Worm (Caenorhabditis elegans) whole organism, L4 larva: Measurements from ENCODE around the gene cnx-1.

Source experiments
- D1046.2 ChIP-seq: fragments of 200-800 bp; sonication (Bioruptor generic); IDR thresholded peaks from 2 replicates; pipeline ENCODE4 v1.3.6; 2022; ENCODE audit warnings: missing genetic modification characterization, missing compliant biosample characterization
- F10B5.3 ChIP-seq: sonication (generic microtip); optimal IDR thresholded peaks from 2 replicates; lab custom pipeline; 2016; ENCODE audit warnings: mild to moderate bottlenecking, missing genetic modification characterization, missing compliant biosample characterization
- F37D6.2 ChIP-seq: sonication (generic microtip); optimal IDR thresholded peaks from 2 replicates; lab custom pipeline; 2016; ENCODE audit warnings: mild to moderate bottlenecking, missing genetic modification characterization, missing compliant biosample characterization
- F44E2.7 ChIP-seq: fragments of 200-800 bp; sonication (Bioruptor generic); IDR thresholded peaks from 2 replicates; pipeline ENCODE4 v2.1.2; 2022; ENCODE audit warnings: missing genetic modification characterization, missing compliant biosample characterization
- F49E8.2 ChIP-seq: sonication (generic microtip); optimal IDR thresholded peaks from 2 replicates; lab custom pipeline; 2016; ENCODE audit warnings: missing compliant biosample characterization, mild to moderate bottlenecking, missing genetic modification characterization, borderline replicate concordance
- R02D3.7 ChIP-seq: fragments of 150-350 bp; sonication (generic microtip); optimal IDR thresholded peaks from 3 replicates; lab custom pipeline; 2014; ENCODE audit warnings: missing biosample characterization, missing genetic modification characterization
- T20F7.1 ChIP-seq: fragments of 200-800 bp; sonication (Bioruptor generic); optimal IDR thresholded peaks from 2 replicates; lab custom pipeline; 2018; ENCODE audit warnings: mild to moderate bottlenecking, missing genetic modification characterization, missing compliant biosample characterization
- Y105C5A.15 ChIP-seq: fragments of 200-800 bp; sonication (Bioruptor generic); IDR thresholded peaks from 2 replicates; pipeline ENCODE4 v1.3.6; 2022; ENCODE audit warnings: missing genetic modification characterization, missing compliant biosample characterization
- Y5F2A.4 ChIP-seq: fragments of 200-800 bp; sonication (Bioruptor generic); optimal IDR thresholded peaks from 2 replicates; lab custom pipeline; 2018; ENCODE audit warnings: mild to moderate bottlenecking, missing genetic modification characterization, missing compliant biosample characterization
- ZK546.5 ChIP-seq, 2 experiments: sonication (generic microtip); optimal IDR thresholded peaks; 2 replicates each; lab custom pipeline; 2017; ENCODE audit warnings: missing biosample characterization in 2 of 2, missing genetic modification characterization in 2 of 2
- aly-2 ChIP-seq: sonication (generic microtip); optimal IDR thresholded peaks from 2 replicates; lab custom pipeline; 2018; ENCODE audit warnings: missing biosample characterization, missing genetic modification characterization
- arid-1 ChIP-seq: fragments of 200-800 bp; sonication (Bioruptor generic); conservative IDR thresholded peaks from 2 replicates; pipeline ENCODE4 v1.3.6; 2022; ENCODE audit warnings: missing genetic modification reagents, missing genetic modification characterization, missing compliant biosample characterization
- attf-4 ChIP-seq: sonication (generic microtip); optimal IDR thresholded peaks from 3 replicates; lab custom pipeline; 2017; ENCODE audit warnings: missing biosample characterization, missing genetic modification characterization
- ceh-82 ChIP-seq: sonication (generic microtip); optimal IDR thresholded peaks from 2 replicates; lab custom pipeline; 2017; ENCODE audit warnings: missing biosample characterization, missing genetic modification characterization
- ctbp-1 ChIP-seq: fragments of 200-800 bp; sonication (Bioruptor generic); IDR thresholded peaks from 2 replicates; pipeline ENCODE4 v1.3.6; 2022; ENCODE audit warnings: missing genetic modification reagents, missing genetic modification characterization, missing compliant biosample characterization
- daf-12 ChIP-seq: fragments of 150-350 bp; optimal IDR thresholded peaks from 2 replicates; lab custom pipeline; 2014; ENCODE audit warnings: missing biosample characterization, missing genetic modification reagents, missing genetic modification characterization
- daf-19 ChIP-seq: fragments of 200-800 bp; sonication (Bioruptor generic); conservative IDR thresholded peaks from 2 replicates; pipeline ENCODE4 v1.3.6; 2022; ENCODE audit warnings: missing genetic modification characterization, missing compliant biosample characterization
- daf-8 ChIP-seq: fragments of 200-800 bp; sonication (Bioruptor generic); IDR thresholded peaks from 2 replicates; pipeline ENCODE4 v1.3.6; 2022; ENCODE audit warnings: missing genetic modification characterization, missing compliant biosample characterization
- dmd-8 ChIP-seq: fragments of 200-800 bp; sonication (Bioruptor generic); IDR thresholded peaks from 2 replicates; pipeline ENCODE4 v1.3.6; 2022; ENCODE audit warnings: missing genetic modification characterization, missing compliant biosample characterization
- duxl-1 ChIP-seq: sonication (generic microtip); optimal IDR thresholded peaks from 2 replicates; lab custom pipeline; 2016; ENCODE audit warnings: mild to moderate bottlenecking, missing genetic modification characterization, moderate library complexity, missing compliant biosample characterization; ENCODE audit not compliant: poor library complexity
- dve-1 ChIP-seq: sonication (generic microtip); optimal IDR thresholded peaks from 2 replicates; lab custom pipeline; 2017; ENCODE audit warnings: antibody characterized with exemption, mild to moderate bottlenecking, missing genetic modification characterization, missing compliant biosample characterization; ENCODE audit not compliant: insufficient read depth
- fos-1 ChIP-seq: fragments of 150-350 bp; optimal IDR thresholded peaks from 2 replicates; lab custom pipeline; 2014; ENCODE audit warnings: missing biosample characterization, missing genetic modification characterization
- gei-8 ChIP-seq: fragments of 200-800 bp; sonication (Bioruptor generic); optimal IDR thresholded peaks from 2 replicates; lab custom pipeline; 2018; ENCODE audit warnings: mild to moderate bottlenecking, missing genetic modification characterization, missing compliant biosample characterization
- jun-1 ChIP-seq: fragments of 150-350 bp; optimal IDR thresholded peaks from 2 replicates; lab custom pipeline; 2014; ENCODE audit warnings: missing biosample characterization, missing genetic modification reagents, missing genetic modification characterization
- lim-7 ChIP-seq: fragments of 200-800 bp; sonication (Bioruptor generic); IDR thresholded peaks from 2 replicates; pipeline ENCODE4 v1.3.6; 2022; ENCODE audit warnings: missing genetic modification characterization, missing compliant biosample characterization
- lin-1 ChIP-seq: fragments of 200-800 bp; sonication (Bioruptor generic); IDR thresholded peaks from 2 replicates; pipeline ENCODE4 v1.3.6; 2022; ENCODE audit warnings: missing genetic modification reagents, missing genetic modification characterization, missing compliant biosample characterization
- lin-13 ChIP-seq: fragments of 150-350 bp; optimal IDR thresholded peaks from 2 replicates; lab custom pipeline; 2014; ENCODE audit warnings: missing biosample characterization, missing genetic modification reagents, missing genetic modification characterization
- lin-15B ChIP-seq: fragments of 150-350 bp; sonication (generic microtip); optimal IDR thresholded peaks from 3 replicates; lab custom pipeline; 2014; ENCODE audit warnings: missing biosample characterization, missing genetic modification characterization
- lir-3 ChIP-seq: sonication (generic microtip); optimal IDR thresholded peaks from 2 replicates; lab custom pipeline; 2016; ENCODE audit warnings: mild to moderate bottlenecking, missing genetic modification characterization, missing compliant biosample characterization
- lsy-2 ChIP-seq, 2 experiments: fragments of 150-350 bp in 1 of 2; sonication (generic microtip) in 1 of 2; optimal IDR thresholded peaks; 2 replicates each; lab custom pipeline; 2014 to 2017; ENCODE audit warnings: missing biosample characterization in 2 of 2, missing genetic modification characterization in 2 of 2
- madf-5 ChIP-seq, 2 experiments: fragments of 200-800 bp; sonication (Bioruptor generic); IDR thresholded peaks; 2 replicates each; pipeline ENCODE4 v1.3.6; 2022; ENCODE audit warnings: missing compliant biosample characterization in 2 of 2, missing genetic modification characterization in 2 of 2
- madf-9 ChIP-seq: fragments of 200-800 bp; sonication (Bioruptor generic); conservative IDR thresholded peaks from 2 replicates; pipeline ENCODE4 v1.3.6; 2022; ENCODE audit warnings: missing genetic modification reagents, missing genetic modification characterization, missing compliant biosample characterization
- mdl-1 ChIP-seq, 2 experiments: fragments of 150-350 bp in 1 of 2; sonication (generic microtip) in 1 of 2; optimal IDR thresholded peaks; 2 replicates each; lab custom pipeline; 2014 to 2017; ENCODE audit warnings: missing biosample characterization in 2 of 2, missing genetic modification characterization in 2 of 2
- mxl-3 ChIP-seq: fragments of 200-800 bp; sonication (Bioruptor generic); optimal IDR thresholded peaks from 2 replicates; lab custom pipeline; 2018; ENCODE audit warnings: mild to moderate bottlenecking, missing genetic modification characterization, missing compliant biosample characterization
- nhr-11 ChIP-seq: fragments of 150-350 bp; optimal IDR thresholded peaks from 2 replicates; lab custom pipeline; 2014; ENCODE audit warnings: missing biosample characterization, missing genetic modification characterization
- nhr-111 ChIP-seq: fragments of 200-800 bp; sonication (Bioruptor generic); optimal IDR thresholded peaks from 2 replicates; lab custom pipeline; 2018; ENCODE audit warnings: mild to moderate bottlenecking, missing genetic modification characterization, missing compliant biosample characterization
- nhr-237 ChIP-seq: sonication (generic microtip); optimal IDR thresholded peaks from 2 replicates; lab custom pipeline; 2017; ENCODE audit warnings: missing biosample characterization, missing genetic modification characterization
- nhr-28 ChIP-seq: fragments of 150-350 bp; optimal IDR thresholded peaks from 2 replicates; lab custom pipeline; 2014; ENCODE audit warnings: missing biosample characterization, missing genetic modification characterization
- nhr-41 ChIP-seq: fragments of 200-800 bp; sonication (Bioruptor generic); IDR thresholded peaks from 2 replicates; pipeline ENCODE4 v1.3.6; 2022; ENCODE audit warnings: missing genetic modification reagents, missing genetic modification characterization, missing compliant biosample characterization
- nhr-6 ChIP-seq: fragments of 150-350 bp; optimal IDR thresholded peaks from 2 replicates; lab custom pipeline; 2014; ENCODE audit warnings: missing biosample characterization, missing genetic modification characterization
- nhr-76 ChIP-seq: fragments of 150-350 bp; optimal IDR thresholded peaks from 2 replicates; lab custom pipeline; 2014; ENCODE audit warnings: missing biosample characterization, missing genetic modification characterization
- nhr-77 ChIP-seq: fragments of 150-350 bp; optimal IDR thresholded peaks from 2 replicates; lab custom pipeline; 2014; ENCODE audit warnings: missing biosample characterization, missing genetic modification characterization
- php-3 ChIP-seq: fragments of 200-800 bp; sonication (Bioruptor generic); IDR thresholded peaks from 2 replicates; pipeline ENCODE4 v1.3.6; 2022; ENCODE audit warnings: missing genetic modification reagents, missing genetic modification characterization, missing compliant biosample characterization
- saeg-2 ChIP-seq: fragments of 200-800 bp; sonication (Bioruptor generic); IDR thresholded peaks from 2 replicates; pipeline ENCODE4 v1.3.6; 2022; ENCODE audit warnings: missing genetic modification reagents, missing genetic modification characterization, missing compliant biosample characterization
- sdz-12 ChIP-seq: fragments of 200-800 bp; sonication (Bioruptor generic); optimal IDR thresholded peaks from 2 replicates; lab custom pipeline; 2018; ENCODE audit warnings: mild to moderate bottlenecking, missing genetic modification characterization, missing compliant biosample characterization
- set-16 ChIP-seq: fragments of 200-800 bp; sonication (Bioruptor generic); IDR thresholded peaks from 2 replicates; pipeline ENCODE4 v1.3.6; 2022; ENCODE audit warnings: missing genetic modification reagents, missing genetic modification characterization, missing compliant biosample characterization
- skn-1 ChIP-seq: fragments of 150-350 bp; optimal IDR thresholded peaks from 2 replicates; lab custom pipeline; 2014; ENCODE audit warnings: missing biosample characterization, missing genetic modification characterization
- snpc-1.2 ChIP-seq: fragments of 200-800 bp; sonication (Bioruptor generic); IDR thresholded peaks from 2 replicates; pipeline ENCODE4 v1.3.6; 2022; ENCODE audit warnings: missing genetic modification reagents, missing genetic modification characterization, missing compliant biosample characterization
- spr-1 ChIP-seq: sonication (generic microtip); optimal IDR thresholded peaks from 2 replicates; lab custom pipeline; 2016; ENCODE audit warnings: mild to moderate bottlenecking, missing genetic modification characterization, missing compliant biosample characterization
- tra-1 ChIP-seq: fragments of 200-800 bp; sonication (Bioruptor generic); IDR thresholded peaks from 2 replicates; pipeline ENCODE4 v1.3.6; 2022; ENCODE audit warnings: missing genetic modification reagents, missing genetic modification characterization, missing compliant biosample characterization
- unc-130 ChIP-seq: sonication (generic microtip); optimal IDR thresholded peaks from 2 replicates; lab custom pipeline; 2016; ENCODE audit warnings: missing genetic modification reagents, missing genetic modification characterization, missing compliant biosample characterization
- unc-39 ChIP-seq: sonication (generic microtip); optimal IDR thresholded peaks from 2 replicates; lab custom pipeline; 2017; ENCODE audit warnings: missing biosample characterization, missing genetic modification characterization

cnx-1 gene

DNA sequence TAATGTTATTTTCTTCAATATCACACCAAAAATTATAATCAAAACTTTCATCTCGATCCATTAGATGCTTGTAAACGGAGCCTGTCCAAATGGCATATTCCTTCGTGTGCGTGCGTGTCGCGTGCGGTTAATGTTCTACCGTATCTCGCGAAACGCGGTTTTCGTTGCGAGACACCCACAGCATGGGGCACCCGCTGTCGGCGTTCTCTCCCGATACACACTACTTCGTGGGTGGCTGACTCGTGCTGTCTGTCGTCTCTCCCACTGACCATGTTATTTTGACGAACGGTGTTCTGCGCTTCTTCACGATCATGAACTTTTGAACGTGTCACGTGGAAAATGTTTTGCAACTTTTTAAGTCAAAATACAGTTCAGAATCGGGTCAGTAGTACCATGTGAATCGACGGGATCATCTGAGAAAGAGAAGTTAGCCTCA, 51.5 kb downstream of the cnx-1 start (continued):
- TF ChIP-seq ctbp-1 (GFP tag; lab: Robert Waterston, UW) (peak; percentile 98), duxl-1 (tag; lab: Kevin White, UChicago) (peak; percentile 96), jun-1 (peak; percentile 95), F37D6.2 (tag; lab: Kevin White, UChicago) (peak; percentile 95), lin-13 (GFP tag; lab: Kevin White, UChicago) (peak; percentile 91), sdz-12 (peak; percentile 97), aly-2 (tag; lab: Kevin White, UChicago) (peak; percentile 36), F10B5.3 (tag; lab: Kevin White, UChicago) (peak; percentile 91), daf-12 (tag; lab: Kevin White, UChicago) (no peak), madf-5 (GFP tag; IDR thresholded peaks at IDR 0.05; lab: Robert Waterston, UW) (peak; percentile 80 to 90; a peak in 2 of 4 replicates), mdl-1 (tag; optimal IDR thresholded peaks at IDR 0.05; lab: Kevin White, UChicago) (peak; percentile 97 to 99), D1046.2 (GFP tag; lab: Robert Waterston, UW) (peak; percentile 93), skn-1 (tag; lab: Kevin White, UChicago) (peak; percentile 71), unc-130 (peak; percentile 1), gei-8 (peak; percentile 98), snpc-1.2 (GFP tag; lab: Robert Waterston, UW) (peak; percentile 78), F49E8.2 (tag; lab: Kevin White, UChicago) (no peak), arid-1 (GFP tag; lab: Robert Waterston, UW) (peak; percentile 97), nhr-237 (tag; lab: Kevin White, UChicago) (peak; percentile 37), daf-8 (GFP tag; lab: Robert Waterston, UW) (0 out of 2 replicates have a peak, but pooled peaks have one; percentile 51), nhr-76 (tag; lab: Kevin White, UChicago) (peak; percentile 74), lin-1 (GFP tag; lab: Robert Waterston, UW) (peak; percentile 98), spr-1 (tag; lab: Kevin White, UChicago) (peak; percentile 95), nhr-77 (tag; lab: Kevin White, UChicago) (peak; percentile 97), mxl-3 (GFP tag; lab: Kevin White, UChicago) (peak; percentile 99), lim-7 (GFP tag; lab: Robert Waterston, UW) (peak; percentile 65), lsy-2 (tag; optimal IDR thresholded peaks at IDR 0.05; lab: Kevin White, UChicago) (peak; percentile 99 to 100), nhr-6 (tag; lab: Kevin White, UChicago) (peak; percentile 96), daf-19 (GFP tag; lab: Robert Waterston, UW) (peak; percentile 83), unc-39 (tag; lab: Kevin White, UChicago) (peak; percentile 37), attf-4 (tag; lab: Kevin White, UChicago) (no peak), R02D3.7 (tag; lab: Kevin White, UChicago) (no peak), Y105C5A.15 (peak; percentile 96), nhr-111 (GFP tag; lab: Kevin White, UChicago) (peak; percentile 99), lir-3 (tag; lab: Kevin White, UChicago) (peak; percentile 49), dmd-8 (0 out of 2 replicates have a peak, but pooled peaks have one; percentile 56), lin-15B (tag; lab: Kevin White, UChicago) (no peak), tra-1 (peak; percentile 96), F44E2.7 (GFP tag; lab: Robert Waterston, UW) (peak; percentile 73; the same call in 1 of the 2 replicates), Y5F2A.4 (GFP tag; lab: Kevin White, UChicago) (peak; percentile 92), php-3 (GFP tag; lab: Robert Waterston, UW) (peak; percentile 96), set-16 (GFP tag; lab: Robert Waterston, UW) (peak; percentile 91), ZK546.5 (tag; optimal IDR thresholded peaks at IDR 0.05; lab: Kevin White, UChicago) (peak; percentile 24 to 87), dve-1 (tag; lab: Kevin White, UChicago) (peak; percentile 99), ceh-82 (tag; lab: Kevin White, UChicago) (peak; percentile 8), nhr-41 (GFP tag; lab: Robert Waterston, UW) (peak; percentile 96), madf-9 (peak; percentile 92), nhr-28 (peak; percentile 90), nhr-11 (tag; lab: Kevin White, UChicago) (peak; percentile 99), T20F7.1 (GFP tag; lab: Kevin White, UChicago) (peak; percentile 92), fos-1 (tag; lab: Kevin White, UChicago) (peak; percentile 87), saeg-2 (GFP tag; lab: Robert Waterston, UW) (peak; percentile 99)
